Fruit fly (Drosophila melanogaster) whole organism, embryonic: ENCODE data around the gene tweek.

Experiments
- Atf3 ChIP-seq: fragments of 200-800 bp; sonication (Bioruptor generic); optimal IDR thresholded peaks from 3 replicates; lab custom pipeline; 2016; ENCODE audit warnings: missing biosample characterization, missing genetic modification characterization
- Bdp1 ChIP-seq: fragments of 200-800 bp; sonication (Bioruptor generic); optimal IDR thresholded peaks from 3 replicates; lab custom pipeline; 2016; ENCODE audit warnings: missing biosample characterization, missing genetic modification characterization
- CG10321 ChIP-seq: fragments of 200-800 bp; sonication (Bioruptor generic); IDR thresholded peaks from 2 replicates; pipeline ENCODE4 v1.3.6; 2022; ENCODE audit warnings: missing biosample characterization, missing genetic modification characterization
- CG10543 ChIP-seq: fragments of 200-800 bp; sonication (Bioruptor generic); optimal IDR thresholded peaks from 3 replicates; lab custom pipeline; 2017; ENCODE audit warnings: missing biosample characterization, mild to moderate bottlenecking, missing genetic modification characterization, moderate library complexity
- CG12071 ChIP-seq: fragments of 200-800 bp; sonication (Bioruptor generic); optimal IDR thresholded peaks from 3 replicates; lab custom pipeline; 2018; ENCODE audit warnings: missing biosample characterization, mild to moderate bottlenecking, missing genetic modification characterization
- CG12769 ChIP-seq: fragments of 200-800 bp; sonication (Bioruptor generic); optimal IDR thresholded peaks from 2 replicates; lab custom pipeline; 2019; ENCODE audit warnings: missing biosample characterization, mild to moderate bottlenecking, missing genetic modification characterization, moderate library complexity
- CG13296 ChIP-seq: fragments of 200-800 bp; sonication (Bioruptor generic); optimal IDR thresholded peaks from 3 replicates; lab custom pipeline; 2018; ENCODE audit warnings: missing biosample characterization, mild to moderate bottlenecking, missing genetic modification characterization
- CG15601 ChIP-seq: fragments of 200-800 bp; sonication (Bioruptor generic); optimal IDR thresholded peaks from 3 replicates; lab custom pipeline; 2019; ENCODE audit warnings: missing biosample characterization, mild to moderate bottlenecking, missing genetic modification characterization, moderate library complexity
- CG2199 ChIP-seq: fragments of 200-800 bp; sonication (Bioruptor generic); IDR thresholded peaks from 3 replicates; pipeline ENCODE4 v1.3.6; 2022; ENCODE audit warnings: missing biosample characterization, missing genetic modification characterization
- CG3163 ChIP-seq: fragments of 200-800 bp; sonication (Bioruptor generic); optimal IDR thresholded peaks from 3 replicates; lab custom pipeline; 2016; ENCODE audit warnings: missing biosample characterization, missing genetic modification characterization
- CG3281 ChIP-seq: fragments of 200-800 bp; sonication (Bioruptor generic); optimal IDR thresholded peaks from 3 replicates; lab custom pipeline; 2017; ENCODE audit warnings: missing biosample characterization, mild to moderate bottlenecking, missing genetic modification characterization
- CG34376 ChIP-seq: fragments of 200-800 bp; sonication (Bioruptor generic); optimal IDR thresholded peaks from 2 replicates; lab custom pipeline; 2018; ENCODE audit warnings: missing biosample characterization, mild to moderate bottlenecking, missing genetic modification characterization
- CG6175 ChIP-seq: fragments of 200-800 bp; sonication (Bioruptor generic); IDR thresholded peaks from 3 replicates; pipeline ENCODE4 v1.3.6; 2022; ENCODE audit warnings: missing biosample characterization, missing genetic modification characterization
- CG7987 ChIP-seq: fragments of 200-800 bp; sonication (Bioruptor generic); optimal IDR thresholded peaks from 2 replicates; lab custom pipeline; 2018; ENCODE audit warnings: missing biosample characterization, mild to moderate bottlenecking, missing genetic modification characterization, moderate library complexity
- CG8290 ChIP-seq, 3 experiments: fragments of 200-800 bp; sonication (Bioruptor generic); optimal IDR thresholded peaks; 2 replicates each; lab custom pipeline; 2016 to 2019; ENCODE audit warnings: missing biosample characterization in 3 of 3, missing genetic modification characterization in 3 of 3, mild to moderate bottlenecking in 2 of 3, moderate library complexity in 1 of 3
- Deaf1 ChIP-seq: fragments of 200-800 bp; optimal IDR thresholded peaks from 3 replicates; lab custom pipeline; 2019; ENCODE audit warnings: missing biosample characterization, mild to moderate bottlenecking, missing genetic modification characterization, moderate library complexity
- E2f2 ChIP-seq: fragments of 200-800 bp; sonication (Bioruptor generic); IDR thresholded peaks from 2 replicates; pipeline ENCODE4 v1.3.6; 2022; ENCODE audit warnings: missing biosample characterization, missing genetic modification characterization
- Ets65A ChIP-seq: fragments of 200-800 bp; sonication (Bioruptor generic); peaks from one replicate; lab custom pipeline; 2016; ENCODE audit warnings: missing biosample characterization, missing genetic modification characterization
- GATAe ChIP-seq: fragments of 200-800 bp; sonication (Bioruptor generic); conservative IDR thresholded peaks from 2 replicates; pipeline ENCODE4 v1.3.6; 2022; ENCODE audit warnings: missing biosample characterization, missing genetic modification characterization
- HmgZ ChIP-seq: fragments of 200-800 bp; sonication (Bioruptor generic); optimal IDR thresholded peaks from 2 replicates; lab custom pipeline; 2018; ENCODE audit warnings: missing biosample characterization, mild to moderate bottlenecking, missing genetic modification characterization
- Hmr ChIP-seq: fragments of 200-800 bp; sonication (Bioruptor generic); optimal IDR thresholded peaks from 3 replicates; lab custom pipeline; 2017; ENCODE audit warnings: mild to moderate bottlenecking, missing biosample characterization, missing genetic modification reagents, missing genetic modification characterization
- Hr51 ChIP-seq, 2 experiments: fragments of 200-800 bp; sonication (Bioruptor generic); optimal IDR thresholded peaks; 2 replicates in 1 of 2; 3 replicates in 1 of 2; lab custom pipeline; 2016 to 2018; ENCODE audit warnings: missing biosample characterization in 2 of 2, missing genetic modification characterization in 2 of 2, mild to moderate bottlenecking in 1 of 2, moderate library complexity in 1 of 2
- Hr78 ChIP-seq, 2 experiments: fragments of 200-800 bp in 1 of 2; fragments of >200 bp in 1 of 2; sonication (Bioruptor generic) in 1 of 2; optimal IDR thresholded peaks; 2 replicates each; lab custom pipeline; 2017 to 2019; ENCODE audit warnings: missing biosample characterization in 2 of 2, missing genetic modification characterization in 2 of 2, mild to moderate bottlenecking in 1 of 2, moderate library complexity in 1 of 2
- MBD-R2 ChIP-seq: fragments of 200-800 bp; sonication (Bioruptor generic); IDR thresholded peaks from 2 replicates; pipeline ENCODE4 v1.3.6; 2022; ENCODE audit warnings: missing biosample characterization, missing genetic modification characterization
- Med ChIP-seq: fragments of 200-800 bp; sonication (Bioruptor generic); peaks from one replicate; lab custom pipeline; 2016; ENCODE audit warnings: missing biosample characterization, missing genetic modification characterization, mild to moderate bottlenecking, inconsistent platforms, moderate library complexity
- Mes4 ChIP-seq: fragments of 200-800 bp; sonication (Bioruptor generic); optimal IDR thresholded peaks from 2 replicates; lab custom pipeline; 2016; ENCODE audit warnings: missing biosample characterization, missing genetic modification characterization
- NFAT ChIP-seq: fragments of 200-800 bp; sonication (Bioruptor generic); IDR thresholded peaks from 2 replicates; pipeline ENCODE4 v1.3.6; 2022; ENCODE audit warnings: missing biosample characterization, missing genetic modification characterization
- Trl ChIP-seq, 3 experiments: fragments of >200 bp in 2 of 3; fragments of 200-800 bp in 1 of 3; sonication (Bioruptor generic) in 1 of 3; optimal IDR thresholded peaks; 2 replicates in 1 of 3; 3 replicates in 2 of 3; lab custom pipeline; 2016 to 2017; ENCODE audit warnings: missing biosample characterization in 1 of 3, missing genetic modification characterization in 1 of 3
- chinmo ChIP-seq: fragments of 200-800 bp; sonication (Bioruptor generic); IDR thresholded peaks from 4 replicates; pipeline ENCODE4 v1.3.6; 2022; ENCODE audit warnings: missing biosample characterization, missing genetic modification characterization; ENCODE audit not compliant: partially characterized antibody
- cwo ChIP-seq: fragments of 200-800 bp; sonication (Bioruptor generic); optimal IDR thresholded peaks from 3 replicates; lab custom pipeline; 2017; ENCODE audit warnings: missing biosample characterization, missing genetic modification characterization, mild to moderate bottlenecking, moderate library complexity, missing genetic modification reagents
- exex ChIP-seq: fragments of 200-800 bp; sonication (Bioruptor generic); optimal IDR thresholded peaks from 4 replicates; lab custom pipeline; 2018; ENCODE audit warnings: missing biosample characterization, mild to moderate bottlenecking, missing genetic modification characterization, moderate library complexity
- fd64A ChIP-seq: fragments of 200-800 bp; sonication (Bioruptor generic); optimal IDR thresholded peaks from 3 replicates; lab custom pipeline; 2018; ENCODE audit warnings: missing biosample characterization, mild to moderate bottlenecking, missing genetic modification characterization
- grn ChIP-seq: fragments of 200-800 bp; sonication (Bioruptor generic); optimal IDR thresholded peaks from 3 replicates; lab custom pipeline; 2017; ENCODE audit warnings: missing biosample characterization, missing genetic modification characterization
- lab ChIP-seq: fragments of 200-800 bp; sonication (Bioruptor generic); optimal IDR thresholded peaks from 3 replicates; lab custom pipeline; 2017; ENCODE audit warnings: missing biosample characterization, missing genetic modification characterization, mild to moderate bottlenecking, moderate library complexity, missing genetic modification reagents
- mirr ChIP-seq: fragments of 200-800 bp; sonication (Bioruptor generic); optimal IDR thresholded peaks from 3 replicates; lab custom pipeline; 2018; ENCODE audit warnings: missing biosample characterization, mild to moderate bottlenecking, missing genetic modification characterization
- odd ChIP-seq: fragments of 200-800 bp; sonication (Bioruptor generic); optimal IDR thresholded peaks from 2 replicates; lab custom pipeline; 2017; ENCODE audit warnings: missing biosample characterization, mild to moderate bottlenecking, missing genetic modification characterization
- sens ChIP-seq: fragments of 200-800 bp; sonication (Bioruptor generic); peaks from one replicate; lab custom pipeline; 2016; ENCODE audit warnings: missing biosample characterization, missing genetic modification characterization
- sug ChIP-seq: fragments of 200-800 bp; optimal IDR thresholded peaks from 2 replicates; lab custom pipeline; 2019; ENCODE audit warnings: missing biosample characterization, mild to moderate bottlenecking, missing genetic modification characterization, moderate library complexity
- tx ChIP-seq: fragments of 200-800 bp; sonication (Bioruptor generic); optimal IDR thresholded peaks from 2 replicates; lab custom pipeline; 2016; ENCODE audit warnings: missing biosample characterization, missing genetic modification characterization
- vvl ChIP-seq: fragments of 200-800 bp; sonication (Bioruptor generic); IDR thresholded peaks from 2 replicates; pipeline ENCODE4 v1.3.6; 2022; ENCODE audit warnings: missing biosample characterization, missing genetic modification characterization

Gene tweek

DNA sequence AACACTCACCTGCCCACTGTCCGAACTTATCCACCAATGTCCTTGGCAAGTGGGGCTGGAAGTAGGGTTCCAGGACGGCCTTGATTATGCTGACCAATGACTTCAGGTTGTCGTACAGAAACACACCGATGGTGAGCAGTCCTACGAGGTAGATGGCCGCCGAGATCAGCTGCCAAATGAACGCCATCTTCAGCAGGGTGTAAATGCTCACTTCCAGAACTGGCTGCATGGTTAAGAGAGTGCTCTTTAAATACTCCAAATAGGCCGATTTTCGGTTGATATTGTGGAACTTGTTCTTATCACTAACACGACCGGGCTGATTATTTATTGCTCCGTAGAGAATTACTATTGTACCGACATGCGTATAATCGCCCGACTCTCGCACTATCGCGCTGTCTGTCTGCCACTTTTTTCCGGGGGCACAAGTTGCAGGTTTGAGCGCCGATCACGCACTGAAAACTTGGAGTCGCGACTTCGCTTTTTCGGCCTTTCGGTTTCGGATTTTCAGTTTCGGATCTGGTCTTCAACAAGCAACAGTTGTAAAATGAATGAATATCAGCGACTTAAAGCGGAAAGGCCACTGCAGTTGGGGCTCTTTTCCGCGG, 41.4 kb upstream of the tweek start:
- TF ChIP-seq chinmo (GFP tag; lab: Robert Waterston, UW): 0 out of 4 replicates have a peak, but pooled peaks have one; percentile 40
- TF ChIP-seq CG7987 (GFP tag; lab: Kevin White, UChicago): peak; percentile 5
- TF ChIP-seq tx (GFP tag; lab: Kevin White, UChicago): no peak
- TF ChIP-seq fd64A (GFP tag; lab: Kevin White, UChicago): peak; percentile 3
- TF ChIP-seq CG13296 (GFP tag; lab: Kevin White, UChicago): peak; percentile 39
- peak; percentile 6 to 14 for TF ChIP-seq Trl (optimal IDR thresholded peaks at IDR 0.05; lab: Kevin White, UChicago)
- TF ChIP-seq Trl (GFP tag; optimal IDR thresholded peaks at IDR 0.05; lab: Kevin White, UChicago): no peak
- TF ChIP-seq Deaf1 (tag; lab: Kevin White, UChicago): peak; percentile 88
- TF ChIP-seq Mes4 (GFP tag; lab: Kevin White, UChicago): no peak
- TF ChIP-seq GATAe (GFP tag; lab: Robert Waterston, UW): peak; percentile 9; the same call in 1 of the 2 replicates
- TF ChIP-seq MBD-R2: no peak
- TF ChIP-seq CG12769 (tag; lab: Kevin White, UChicago): peak; percentile 15
- TF ChIP-seq Ets65A (GFP tag; lab: Kevin White, UChicago): peak; percentile 17
- peak; percentile 71 for TF ChIP-seq exex (tag; lab: Kevin White, UChicago)
- peak; percentile 3 for TF ChIP-seq HmgZ (tag; lab: Kevin White, UChicago)
- peak; percentile 93 for TF ChIP-seq CG2199 (GFP tag; lab: Robert Waterston, UW)
- no peak for TF ChIP-seq Hmr (GFP tag; lab: Kevin White, UChicago)
- TF ChIP-seq Med: peak; percentile 73
- TF ChIP-seq CG3281 (GFP tag; lab: Kevin White, UChicago): no peak
- TF ChIP-seq Atf3: no peak
- TF ChIP-seq cwo (GFP tag; lab: Kevin White, UChicago): peak; percentile 15
- TF ChIP-seq CG6175: peak; percentile 88; the same call in 2 of the 3 replicates
- TF ChIP-seq Bdp1 (GFP tag; lab: Kevin White, UChicago): no peak
- TF ChIP-seq CG3163: peak; percentile 64
- peak; percentile 76 for TF ChIP-seq sug (tag; lab: Kevin White, UChicago)
- no peak for TF ChIP-seq NFAT (GFP tag; lab: Robert Waterston, UW)
- peak; percentile 88 for TF ChIP-seq mirr (GFP tag; lab: Kevin White, UChicago)
- TF ChIP-seq CG15601 (tag; lab: Kevin White, UChicago): peak; percentile 1
- TF ChIP-seq Hr51 (GFP tag; optimal IDR thresholded peaks at IDR 0.05; lab: Kevin White, UChicago): peak in 1 of 2 experiments; percentile 1
- peak; percentile 44 for TF ChIP-seq CG34376
- TF ChIP-seq vvl (GFP tag; lab: Robert Waterston, UW): no peak
- TF ChIP-seq CG8290 (GFP tag; optimal IDR thresholded peaks at IDR 0.05; lab: Kevin White, UChicago): no peak
- peak in 1 of 2 experiments; percentile 18 for TF ChIP-seq CG8290 (tag; optimal IDR thresholded peaks at IDR 0.05; lab: Kevin White, UChicago)
- peak; percentile 39 for TF ChIP-seq lab (GFP tag; lab: Kevin White, UChicago)
- TF ChIP-seq odd (GFP tag; lab: Kevin White, UChicago): peak; percentile 51
- peak; percentile 47 for TF ChIP-seq sens (GFP tag; lab: Kevin White, UChicago)
- peak in 1 of 2 experiments; percentile 14 for TF ChIP-seq Hr78 (GFP tag; optimal IDR thresholded peaks at IDR 0.05; lab: Kevin White, UChicago)
- peak; percentile 21 for TF ChIP-seq grn (GFP tag; lab: Kevin White, UChicago)
- TF ChIP-seq CG10543: peak; percentile 55
- no peak for TF ChIP-seq CG10321 (GFP tag; lab: Robert Waterston, UW)
- TF ChIP-seq E2f2: 0 out of 2 replicates have a peak, but pooled peaks have one; percentile 14
- TF ChIP-seq CG12071 (GFP tag; lab: Kevin White, UChicago): peak; percentile 11
